Fruit fly (Drosophila melanogaster): ENCODE measurements around the gene CG14074.

CG14074 gene

DNA sequence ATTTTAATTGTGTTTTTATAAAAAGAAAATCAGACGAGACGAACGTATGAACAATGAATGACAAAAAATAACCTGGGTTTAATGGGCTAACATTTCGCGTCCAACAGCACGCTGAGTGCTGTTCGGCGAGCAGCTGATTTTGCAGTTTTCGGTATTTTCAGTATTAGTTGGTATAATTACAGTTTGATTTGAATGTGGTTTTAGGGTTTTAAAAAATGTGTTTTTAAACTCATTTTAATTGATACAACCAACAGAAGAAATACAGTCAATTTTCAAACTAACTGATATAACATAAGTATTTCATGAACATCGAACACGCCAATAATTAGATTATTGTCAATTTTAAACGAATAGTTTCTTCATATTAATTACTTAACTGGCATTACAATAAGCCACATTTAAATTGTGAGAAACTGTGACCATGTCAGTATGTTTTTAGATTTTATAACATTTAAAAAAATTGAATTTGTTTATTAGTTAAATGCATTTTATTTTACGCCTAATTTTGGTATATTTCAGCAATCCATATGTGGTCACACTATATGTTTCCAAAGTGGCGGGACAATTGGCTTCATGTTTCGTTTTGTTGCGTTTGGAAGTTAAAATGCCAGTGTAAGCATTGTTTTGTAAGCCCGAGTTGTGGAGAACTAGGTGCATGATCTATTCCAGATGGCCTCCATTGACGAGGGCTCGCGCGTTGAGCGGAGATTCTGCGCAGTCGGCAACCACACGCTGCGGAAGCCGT is 45.2 kb upstream of the CG14074 start, which contains the start of the genes CG14073 and HipHop (continued):
- TF ChIP-seq en (GFP tag; optimal IDR thresholded peaks at IDR 0.05) (no peak), CG3065 (GFP tag; optimal IDR thresholded peaks at IDR 0.05) (no peak), BEAF-32 (GFP tag; optimal IDR thresholded peaks at IDR 0.05) (peak; percentile 22), CG10366 (GFP tag; IDR thresholded peaks at IDR 0.05) (no peak), CG1792 (GFP tag; optimal IDR thresholded peaks at IDR 0.05) (no peak), crp (GFP tag; optimal IDR thresholded peaks at IDR 0.05) (peak in 1 of 2 experiments; percentile 86), CG13624 (GFP tag; optimal IDR thresholded peaks at IDR 0.05) (no peak), sob (GFP tag; IDR thresholded peaks at IDR 0.05) (no peak), Doc3 (GFP tag; IDR thresholded peaks at IDR 0.05; ENCODE audit: partially characterized antibody) (no peak), CG9797 (GFP tag; optimal IDR thresholded peaks at IDR 0.05) (peak; percentile 70), chinmo (GFP tag; IDR thresholded peaks at IDR 0.05; ENCODE audit: partially characterized antibody) (no peak), h (optimal IDR thresholded peaks at IDR 0.05) (no peak), Hr39 (optimal IDR thresholded peaks at IDR 0.05) (no peak), pita (GFP tag; optimal IDR thresholded peaks at IDR 0.05) (no peak), Xbp1 (GFP tag; optimal IDR thresholded peaks at IDR 0.05) (no peak), CG17186 (GFP tag; optimal IDR thresholded peaks at IDR 0.05) (peak; percentile 99), ftz-f1 (GFP tag; optimal IDR thresholded peaks at IDR 0.05) (no peak), CG11504 (tag; optimal IDR thresholded peaks at IDR 0.05) (peak; percentile 95), cwo (GFP tag; optimal IDR thresholded peaks at IDR 0.05) (no peak), CG4617 (GFP tag; optimal IDR thresholded peaks at IDR 0.05; ENCODE audit: borderline replicate concordance) (no peak), al (GFP tag; IDR thresholded peaks at IDR 0.05) (no peak), CG8359 (GFP tag; optimal IDR thresholded peaks at IDR 0.05; ENCODE audit: borderline replicate concordance) (no peak), jigr1 (GFP tag; IDR thresholded peaks at IDR 0.05) (no peak), Myb (GFP tag; optimal IDR thresholded peaks at IDR 0.05) (peak; percentile 70), Opbp (GFP tag; IDR thresholded peaks at IDR 0.05; ENCODE audit: partially characterized antibody) (no peak), GATAe (GFP tag; conservative IDR thresholded peaks at IDR 0.05) (no peak), CG16813 (GFP tag; IDR thresholded peaks at IDR 0.05; ENCODE audit: partially characterized antibody) (no peak), jing (GFP tag; optimal IDR thresholded peaks at IDR 0.05) (no peak), slbo (GFP tag; IDR thresholded peaks at IDR 0.05) (no peak), cg (GFP tag; optimal IDR thresholded peaks at IDR 0.05) (no peak), maf-S (GFP tag; optimal IDR thresholded peaks at IDR 0.05) (no peak), tap (tag; optimal IDR thresholded peaks at IDR 0.05) (peak; percentile 11), dimm (GFP tag; IDR thresholded peaks at IDR 0.05) (no peak), sr (GFP tag; IDR thresholded peaks at IDR 0.05) (no peak), D19A (tag; optimal IDR thresholded peaks at IDR 0.05) (no peak), CG12659 (GFP tag; optimal IDR thresholded peaks at IDR 0.05) (no peak), tx (GFP tag; optimal IDR thresholded peaks at IDR 0.05) (no peak), B-H1 (GFP tag; IDR thresholded peaks at IDR 0.05) (no peak), CG30431 (GFP tag; optimal IDR thresholded peaks at IDR 0.05) (no peak), phol (tag; optimal IDR thresholded peaks at IDR 0.05) (peak; percentile 4), CG34422 (GFP tag; IDR thresholded peaks at IDR 0.05) (no peak), CG14710 (tag; optimal IDR thresholded peaks at IDR 0.05) (peak; percentile 30), CG8924 (tag; optimal IDR thresholded peaks at IDR 0.05) (peak; percentile 28), MESR4 (GFP tag; optimal IDR thresholded peaks at IDR 0.05) (peak; percentile 16), nerfin-2 (GFP tag; IDR thresholded peaks at IDR 0.05; ENCODE audit: partially characterized antibody) (no peak), MBD-R2 (GFP tag; IDR thresholded peaks at IDR 0.05) (peak; percentile 46; the same call in 1 of the 2 replicates), sens (GFP tag) (peak; percentile 54), tna (GFP tag; IDR thresholded peaks at IDR 0.05; ENCODE audit: partially characterized antibody) (no peak), CG1603 (tag; optimal IDR thresholded peaks at IDR 0.05) (peak; percentile 3), CG12299 (tag; optimal IDR thresholded peaks at IDR 0.05) (no peak)
